Worm (Caenorhabditis elegans) whole organism, L4 larva: ENCODE measurements around the gene Y57E12B.10.

Experiments
- F10B5.3 ChIP-seq: sonication (generic microtip); optimal IDR thresholded peaks from 2 replicates; lab custom pipeline; 2016; ENCODE audit warnings: mild to moderate bottlenecking, missing genetic modification characterization, missing compliant biosample characterization
- F26F4.8 ChIP-seq: fragments of 200-800 bp; sonication (Bioruptor generic); conservative IDR thresholded peaks from 2 replicates; pipeline ENCODE4 v1.3.6; 2022; ENCODE audit warnings: missing genetic modification characterization, missing compliant biosample characterization
- F49E8.2 ChIP-seq: sonication (generic microtip); optimal IDR thresholded peaks from 2 replicates; lab custom pipeline; 2016; ENCODE audit warnings: missing compliant biosample characterization, mild to moderate bottlenecking, missing genetic modification characterization, borderline replicate concordance
- T26A8.4 ChIP-seq: fragments of 200-800 bp; sonication (Bioruptor generic); IDR thresholded peaks from 2 replicates; pipeline ENCODE4 v1.3.6; 2022; ENCODE audit warnings: missing genetic modification characterization, missing compliant biosample characterization
- Y5F2A.4 ChIP-seq: fragments of 200-800 bp; sonication (Bioruptor generic); optimal IDR thresholded peaks from 2 replicates; lab custom pipeline; 2018; ENCODE audit warnings: mild to moderate bottlenecking, missing genetic modification characterization, missing compliant biosample characterization
- ZK546.5 ChIP-seq, 2 experiments: sonication (generic microtip); optimal IDR thresholded peaks; 2 replicates each; lab custom pipeline; 2017; ENCODE audit warnings: missing biosample characterization in 2 of 2, missing genetic modification characterization in 2 of 2
- aha-1 ChIP-seq: fragments of 150-350 bp; peaks from one replicate; lab custom pipeline; 2014; ENCODE audit warnings: missing biosample characterization, missing genetic modification characterization
- arid-1 ChIP-seq: fragments of 200-800 bp; sonication (Bioruptor generic); conservative IDR thresholded peaks from 2 replicates; pipeline ENCODE4 v1.3.6; 2022; ENCODE audit warnings: missing genetic modification reagents, missing genetic modification characterization, missing compliant biosample characterization
- ceh-20 ChIP-seq: fragments of 200-800 bp; sonication (Bioruptor generic); IDR thresholded peaks from 2 replicates; pipeline ENCODE4 v1.3.6; 2022; ENCODE audit warnings: missing genetic modification reagents, missing genetic modification characterization, missing compliant biosample characterization
- ceh-32 ChIP-seq: sonication (generic microtip); optimal IDR thresholded peaks from 2 replicates; lab custom pipeline; 2016; ENCODE audit warnings: mild to moderate bottlenecking, missing genetic modification characterization, missing compliant biosample characterization; ENCODE audit not compliant: poor library complexity
- cey-2 ChIP-seq: sonication (generic microtip); optimal IDR thresholded peaks from 3 replicates; lab custom pipeline; 2017; ENCODE audit warnings: missing genetic modification characterization, mild to moderate bottlenecking, missing compliant biosample characterization, antibody characterized with exemption, borderline replicate concordance; ENCODE audit not compliant: insufficient read depth
- daf-16 ChIP-seq, 3 experiments: sonication (generic microtip); optimal IDR thresholded peaks; 2 replicates each; lab custom pipeline; 2016 to 2017; ENCODE audit warnings: missing genetic modification characterization in 3 of 3, missing genetic modification reagents in 3 of 3, mild to moderate bottlenecking in 2 of 3, missing compliant biosample characterization in 2 of 3, missing biosample characterization in 1 of 3, moderate library complexity in 1 of 3
- dmd-6 ChIP-seq: fragments of 200-800 bp; sonication (Bioruptor generic); IDR thresholded peaks from 2 replicates; pipeline ENCODE4 v1.3.6; 2022; ENCODE audit warnings: missing genetic modification reagents, missing genetic modification characterization, missing compliant biosample characterization
- dmd-8 ChIP-seq: fragments of 200-800 bp; sonication (Bioruptor generic); IDR thresholded peaks from 2 replicates; pipeline ENCODE4 v1.3.6; 2022; ENCODE audit warnings: missing genetic modification characterization, missing compliant biosample characterization
- dve-1 ChIP-seq: sonication (generic microtip); optimal IDR thresholded peaks from 2 replicates; lab custom pipeline; 2017; ENCODE audit warnings: antibody characterized with exemption, mild to moderate bottlenecking, missing genetic modification characterization, missing compliant biosample characterization; ENCODE audit not compliant: insufficient read depth
- egl-27 ChIP-seq: sonication (generic microtip); optimal IDR thresholded peaks from 3 replicates; lab custom pipeline; 2017; ENCODE audit warnings: missing biosample characterization, missing genetic modification reagents, missing genetic modification characterization
- egl-43 ChIP-seq: fragments of 200-800 bp; sonication (Bioruptor generic); IDR thresholded peaks from 2 replicates; pipeline ENCODE4 v1.3.6; 2022; ENCODE audit warnings: missing genetic modification reagents, missing genetic modification characterization, missing compliant biosample characterization
- fkh-10 ChIP-seq: fragments of 150-350 bp; optimal IDR thresholded peaks from 2 replicates; lab custom pipeline; 2014; ENCODE audit warnings: missing biosample characterization, missing genetic modification reagents, missing genetic modification characterization
- gei-8 ChIP-seq: fragments of 200-800 bp; sonication (Bioruptor generic); optimal IDR thresholded peaks from 2 replicates; lab custom pipeline; 2018; ENCODE audit warnings: mild to moderate bottlenecking, missing genetic modification characterization, missing compliant biosample characterization
- hlh-11 ChIP-seq: fragments of 200-800 bp; sonication (Bioruptor generic); optimal IDR thresholded peaks from 2 replicates; lab custom pipeline; 2018; ENCODE audit warnings: mild to moderate bottlenecking, missing genetic modification characterization, missing compliant biosample characterization
- hmg-1.1 ChIP-seq: fragments of 200-800 bp; sonication (Bioruptor generic); IDR thresholded peaks from 2 replicates; pipeline ENCODE4 v1.3.6; 2022; ENCODE audit warnings: missing genetic modification reagents, missing genetic modification characterization, missing compliant biosample characterization
- jun-1 ChIP-seq: fragments of 150-350 bp; optimal IDR thresholded peaks from 2 replicates; lab custom pipeline; 2014; ENCODE audit warnings: missing biosample characterization, missing genetic modification reagents, missing genetic modification characterization
- lin-38 ChIP-seq: fragments of 200-800 bp; sonication (Bioruptor generic); IDR thresholded peaks from 2 replicates; pipeline ENCODE4 v1.3.6; 2022; ENCODE audit warnings: missing genetic modification reagents, missing genetic modification characterization, missing compliant biosample characterization
- lin-39 ChIP-seq: fragments of 150-350 bp; optimal IDR thresholded peaks from 2 replicates; lab custom pipeline; 2014; ENCODE audit warnings: missing biosample characterization, missing genetic modification reagents, missing genetic modification characterization
- lir-3 ChIP-seq: sonication (generic microtip); optimal IDR thresholded peaks from 2 replicates; lab custom pipeline; 2016; ENCODE audit warnings: mild to moderate bottlenecking, missing genetic modification characterization, missing compliant biosample characterization
- madf-5 ChIP-seq, 2 experiments: fragments of 200-800 bp; sonication (Bioruptor generic); IDR thresholded peaks; 2 replicates each; pipeline ENCODE4 v1.3.6; 2022; ENCODE audit warnings: missing compliant biosample characterization in 2 of 2, missing genetic modification characterization in 2 of 2
- mdl-1 ChIP-seq, 2 experiments: fragments of 150-350 bp in 1 of 2; sonication (generic microtip) in 1 of 2; optimal IDR thresholded peaks; 2 replicates each; lab custom pipeline; 2014 to 2017; ENCODE audit warnings: missing biosample characterization in 2 of 2, missing genetic modification characterization in 2 of 2
- mdt-29 ChIP-seq: fragments of 200-800 bp; sonication (Bioruptor generic); IDR thresholded peaks from 2 replicates; pipeline ENCODE4 v1.3.6; 2022; ENCODE audit warnings: missing genetic modification reagents, missing genetic modification characterization, missing compliant biosample characterization
- mep-1 ChIP-seq: fragments of 150-350 bp; sonication (generic microtip); optimal IDR thresholded peaks from 3 replicates; lab custom pipeline; 2014; ENCODE audit warnings: missing biosample characterization, missing genetic modification characterization
- nhr-111 ChIP-seq: fragments of 200-800 bp; sonication (Bioruptor generic); optimal IDR thresholded peaks from 2 replicates; lab custom pipeline; 2018; ENCODE audit warnings: mild to moderate bottlenecking, missing genetic modification characterization, missing compliant biosample characterization
- nhr-25 ChIP-seq: sonication (generic microtip); optimal IDR thresholded peaks from 2 replicates; lab custom pipeline; 2017; ENCODE audit warnings: missing genetic modification characterization, mild to moderate bottlenecking, missing compliant biosample characterization, antibody characterized with exemption, moderate library complexity, borderline replicate concordance; ENCODE audit not compliant: insufficient read depth
- nhr-28 ChIP-seq: fragments of 150-350 bp; optimal IDR thresholded peaks from 2 replicates; lab custom pipeline; 2014; ENCODE audit warnings: missing biosample characterization, missing genetic modification characterization
- nhr-42 ChIP-seq: fragments of 200-800 bp; sonication (Bioruptor generic); IDR thresholded peaks from 2 replicates; pipeline ENCODE4 v1.3.6; 2022; ENCODE audit warnings: missing genetic modification characterization, missing compliant biosample characterization
- nhr-48 ChIP-seq: sonication (generic microtip); optimal IDR thresholded peaks from 2 replicates; lab custom pipeline; 2016; ENCODE audit warnings: mild to moderate bottlenecking, missing genetic modification characterization, missing compliant biosample characterization
- nhr-6 ChIP-seq: fragments of 150-350 bp; optimal IDR thresholded peaks from 2 replicates; lab custom pipeline; 2014; ENCODE audit warnings: missing biosample characterization, missing genetic modification characterization
- pqm-1 ChIP-seq: sonication (generic microtip); optimal IDR thresholded peaks from 2 replicates; lab custom pipeline; 2017; ENCODE audit warnings: missing biosample characterization, missing genetic modification characterization
- rbr-2 ChIP-seq: sonication (generic microtip); optimal IDR thresholded peaks from 2 replicates; lab custom pipeline; 2016; ENCODE audit warnings: missing genotype, missing genetic modification characterization, missing compliant biosample characterization
- saeg-2 ChIP-seq: fragments of 200-800 bp; sonication (Bioruptor generic); IDR thresholded peaks from 2 replicates; pipeline ENCODE4 v1.3.6; 2022; ENCODE audit warnings: missing genetic modification reagents, missing genetic modification characterization, missing compliant biosample characterization
- snpc-4 ChIP-seq: fragments of 150-350 bp; optimal IDR thresholded peaks from 2 replicates; lab custom pipeline; 2014; ENCODE audit warnings: missing biosample characterization, missing genetic modification characterization
- tra-1 ChIP-seq: fragments of 200-800 bp; sonication (Bioruptor generic); IDR thresholded peaks from 2 replicates; pipeline ENCODE4 v1.3.6; 2022; ENCODE audit warnings: missing genetic modification reagents, missing genetic modification characterization, missing compliant biosample characterization
- unc-39 ChIP-seq: sonication (generic microtip); optimal IDR thresholded peaks from 2 replicates; lab custom pipeline; 2017; ENCODE audit warnings: missing biosample characterization, missing genetic modification characterization
- unc-62 ChIP-seq, 3 experiments: fragments of 150-350 bp in 1 of 3; sonication (generic microtip); optimal IDR thresholded peaks in 2 of 3; peaks in 1 of 3; 1 replicate in 1 of 3; 2 replicates in 2 of 3; lab custom pipeline; 2014 to 2017; ENCODE audit warnings: missing biosample characterization in 3 of 3, missing genetic modification characterization in 3 of 3, missing genetic modification reagents in 3 of 3, missing genotype in 1 of 3
- vab-7 ChIP-seq: fragments of 200-800 bp; sonication (Bioruptor generic); IDR thresholded peaks from 2 replicates; pipeline ENCODE4 v1.3.6; 2022; ENCODE audit warnings: missing genetic modification reagents, missing genetic modification characterization, missing compliant biosample characterization
- ztf-11 ChIP-seq: fragments of 150-350 bp; optimal IDR thresholded peaks from 2 replicates; lab custom pipeline; 2014; ENCODE audit warnings: missing biosample characterization, missing genetic modification characterization
- ztf-7 ChIP-seq: fragments of 150-350 bp; optimal IDR thresholded peaks from 2 replicates; lab custom pipeline; 2014; ENCODE audit warnings: missing biosample characterization, missing genetic modification characterization

Gene Y57E12B.10

DNA sequence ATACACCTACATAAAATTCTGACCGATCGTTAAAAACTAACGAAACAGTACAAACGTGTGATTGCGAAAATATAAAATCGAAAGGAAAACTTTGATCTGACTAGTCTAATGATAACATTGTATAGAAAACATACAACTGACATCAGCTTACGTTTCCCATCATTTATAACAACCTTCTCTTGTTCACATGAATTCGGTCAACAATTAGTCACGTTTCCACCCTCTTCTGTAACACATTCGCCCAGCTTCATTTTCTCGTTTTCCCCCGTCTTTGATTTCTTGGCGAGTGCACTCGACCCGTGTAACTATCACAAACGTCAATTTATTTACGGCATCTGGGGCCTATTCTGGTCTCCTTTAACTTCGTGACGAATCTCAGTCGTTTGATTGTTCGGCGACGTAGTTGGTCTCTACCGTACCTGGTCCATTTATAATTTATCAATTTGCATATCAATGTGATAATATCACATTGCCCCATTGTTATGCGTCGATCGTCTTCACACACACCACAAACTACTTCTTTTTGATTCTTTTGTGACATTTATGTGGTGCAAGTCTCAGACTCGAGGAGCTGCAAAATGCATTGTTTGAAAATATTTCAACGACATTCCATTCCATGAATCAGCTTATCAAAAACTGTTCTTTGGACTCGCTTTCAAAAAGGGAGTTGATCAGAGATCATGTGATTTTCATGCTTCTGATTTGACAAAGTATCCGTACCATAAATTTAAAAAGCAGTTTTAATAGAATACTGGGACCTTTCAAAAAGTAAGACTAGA is 34.8 kb downstream of the Y57E12B.10 start (continued):
- TF ChIP-seq aha-1 (peak; percentile 89), nhr-28 (tag; lab: Kevin White, UChicago) (peak; percentile 29), tra-1 (GFP tag; lab: Robert Waterston, UW) (no peak), T26A8.4 (GFP tag; lab: Robert Waterston, UW) (no peak), hmg-1.1 (GFP tag; lab: Robert Waterston, UW) (no peak), lin-38 (no peak), unc-62 (GFP tag; optimal IDR thresholded peaks at IDR 0.05 in 1 of 2; lab: Kevin White, UChicago) (peak in 1 of 2 experiments; percentile 64), unc-62 (tag; optimal IDR thresholded peaks at IDR 0.05; lab: Kevin White, UChicago) (no peak), dmd-6 (GFP tag; lab: Robert Waterston, UW) (peak; percentile 53), hlh-11 (tag; lab: Kevin White, UChicago) (peak; percentile 34), egl-27 (tag; lab: Kevin White, UChicago) (no peak), gei-8 (GFP tag; lab: Kevin White, UChicago) (no peak), madf-5 (GFP tag; IDR thresholded peaks at IDR 0.05; lab: Robert Waterston, UW) (no peak), mdl-1 (tag; optimal IDR thresholded peaks at IDR 0.05; lab: Kevin White, UChicago) (peak in 1 of 2 experiments; percentile 39), lin-39 (tag; lab: Kevin White, UChicago) (no peak)

DNA sequence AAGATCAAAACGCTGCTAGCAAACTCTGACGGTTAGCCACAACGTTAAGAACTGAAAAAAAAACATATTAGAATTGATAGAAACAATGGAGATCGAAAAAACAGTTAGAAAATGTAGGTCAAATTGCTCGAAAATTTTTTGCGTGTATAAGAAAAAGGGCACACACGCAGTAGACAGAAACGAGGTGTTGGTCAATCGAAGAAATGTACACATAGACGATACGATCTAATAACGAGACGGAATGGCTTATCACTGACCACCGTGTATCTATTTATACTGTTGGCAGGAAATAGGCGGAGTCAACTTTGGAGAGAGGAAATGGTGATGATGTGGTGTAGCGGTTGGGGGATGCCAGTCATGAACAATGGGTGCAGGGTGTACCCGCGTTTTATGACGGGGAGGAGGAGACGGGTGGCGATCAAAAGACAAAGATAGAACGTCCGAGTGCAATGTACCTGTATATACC is 35.6 kb downstream of the Y57E12B.10 start, which contains the start of gene odc-1:
Gene odc-1, minus strand, starts transcription at position 51 of the 466 bp plus-strand sequence.
- TF ChIP-seq ceh-32 (tag; lab: Kevin White, UChicago) = no peak
- no peak for TF ChIP-seq nhr-111 (GFP tag; lab: Kevin White, UChicago)
- TF ChIP-seq mdt-29 (GFP tag; lab: Robert Waterston, UW) = no peak
- no peak for TF ChIP-seq F49E8.2 (tag; lab: Kevin White, UChicago)
- TF ChIP-seq F26F4.8 (GFP tag; lab: Robert Waterston, UW) = no peak
- no peak for TF ChIP-seq ztf-11 (tag; lab: Kevin White, UChicago)
- no peak for TF ChIP-seq nhr-6
- no peak for TF ChIP-seq Y5F2A.4 (GFP tag; lab: Kevin White, UChicago)
- TF ChIP-seq unc-62 (GFP tag; optimal IDR thresholded peaks at IDR 0.05 in 1 of 2; lab: Kevin White, UChicago) = peak in 1 of 2 experiments; percentile 33
- TF ChIP-seq unc-62 (tag; optimal IDR thresholded peaks at IDR 0.05; lab: Kevin White, UChicago) = no peak
- TF ChIP-seq jun-1 = no peak
- TF ChIP-seq nhr-42 = no peak
- 0 out of 2 replicates have a peak, but pooled peaks have one; percentile 56 for TF ChIP-seq dmd-8 (GFP tag; lab: Robert Waterston, UW)
- no peak for TF ChIP-seq mep-1 (tag; lab: Kevin White, UChicago)
- no peak for TF ChIP-seq pqm-1 (tag; lab: Kevin White, UChicago)
- TF ChIP-seq ZK546.5 (tag; optimal IDR thresholded peaks at IDR 0.05; lab: Kevin White, UChicago) = no peak
- no peak for TF ChIP-seq vab-7 (GFP tag; lab: Robert Waterston, UW)
- TF ChIP-seq arid-1 (GFP tag; lab: Robert Waterston, UW) = no peak
- no peak for TF ChIP-seq ztf-7
- no peak for TF ChIP-seq F10B5.3 (tag; lab: Kevin White, UChicago)
- TF ChIP-seq mdl-1 (tag; optimal IDR thresholded peaks at IDR 0.05; lab: Kevin White, UChicago) = no peak
- no peak for TF ChIP-seq nhr-25
- no peak for TF ChIP-seq ceh-20
- peak; percentile 16 for TF ChIP-seq nhr-48 (tag; lab: Kevin White, UChicago)
- no peak for TF ChIP-seq lin-39 (tag; lab: Kevin White, UChicago)
- TF ChIP-seq hlh-11 (tag; lab: Kevin White, UChicago) = peak; percentile 11
- TF ChIP-seq nhr-28 (tag; lab: Kevin White, UChicago) = no peak
- 0 out of 2 replicates have a peak, but pooled peaks have one; percentile 5 for TF ChIP-seq egl-43 (GFP tag; lab: Robert Waterston, UW)
- TF ChIP-seq rbr-2 = no peak
- TF ChIP-seq saeg-2 (GFP tag; lab: Robert Waterston, UW) = no peak
- TF ChIP-seq unc-39 (tag; lab: Kevin White, UChicago) = no peak
- TF ChIP-seq fkh-10 (GFP tag; lab: Kevin White, UChicago) = no peak
- TF ChIP-seq lin-38 = no peak
- no peak for TF ChIP-seq daf-16 (GFP tag; optimal IDR thresholded peaks at IDR 0.05; lab: Kevin White, UChicago)
- TF ChIP-seq daf-16 (tag; optimal IDR thresholded peaks at IDR 0.05; lab: Kevin White, UChicago) = peak; percentile 35
- no peak for TF ChIP-seq lir-3 (tag; lab: Kevin White, UChicago)
- TF ChIP-seq dve-1 = no peak
- TF ChIP-seq cey-2 (tag; lab: Kevin White, UChicago) = no peak
- no peak for TF ChIP-seq snpc-4 (tag; lab: Kevin White, UChicago)
- TF ChIP-seq tra-1 (GFP tag; lab: Robert Waterston, UW) = no peak
